Worm (Caenorhabditis elegans) whole organism, young adult: ENCODE results near the gene ZC262.13.

Source experiments
- B0019.2 ChIP-seq: fragments of 200-800 bp; sonication (Bioruptor generic); conservative IDR thresholded peaks from 2 replicates; pipeline ENCODE4 v1.3.6; 2022; ENCODE audit warnings: missing genetic modification reagents, missing genetic modification characterization, missing compliant biosample characterization
- B0336.3 ChIP-seq: fragments of 200-800 bp; sonication (Bioruptor generic); IDR thresholded peaks from 2 replicates; pipeline ENCODE4 v1.3.6; 2022; ENCODE audit warnings: missing genetic modification characterization, missing compliant biosample characterization
- C17E4.6 ChIP-seq: fragments of 200-800 bp; sonication (Bioruptor generic); IDR thresholded peaks from 2 replicates; pipeline ENCODE4 v1.3.6; 2022; ENCODE audit warnings: missing genetic modification reagents, missing genetic modification characterization, missing compliant biosample characterization
- D2030.7 ChIP-seq: fragments of 200-800 bp; sonication (Bioruptor generic); IDR thresholded peaks from 2 replicates; pipeline ENCODE4 v1.3.6; 2022; ENCODE audit warnings: missing genetic modification reagents, missing genetic modification characterization, missing compliant biosample characterization
- F33H1.4 ChIP-seq: fragments of 200-800 bp; sonication (Bioruptor generic); IDR thresholded peaks from 2 replicates; pipeline ENCODE4 v1.3.6; 2022; ENCODE audit warnings: missing genetic modification reagents, missing genetic modification characterization, missing compliant biosample characterization
- F49E8.2 ChIP-seq: sonication (generic microtip); optimal IDR thresholded peaks from 3 replicates; lab custom pipeline; 2017; ENCODE audit warnings: missing genetic modification characterization, mild to moderate bottlenecking, missing compliant biosample characterization, antibody characterized with exemption, moderate library complexity; ENCODE audit not compliant: insufficient read depth
- K11D2.4 ChIP-seq: fragments of 200-800 bp; sonication (Bioruptor generic); IDR thresholded peaks from 2 replicates; pipeline ENCODE4 v1.3.6; 2022; ENCODE audit warnings: missing genetic modification reagents, missing genetic modification characterization, missing compliant biosample characterization
- K12H6.12 ChIP-seq: fragments of 200-800 bp; sonication (Bioruptor generic); optimal IDR thresholded peaks from 2 replicates; lab custom pipeline; 2018; ENCODE audit warnings: mild to moderate bottlenecking, missing genetic modification characterization, missing compliant biosample characterization
- T07F8.4 ChIP-seq: sonication (generic microtip); optimal IDR thresholded peaks from 2 replicates; lab custom pipeline; 2016; ENCODE audit warnings: mild to moderate bottlenecking, missing genetic modification characterization, moderate library complexity, missing compliant biosample characterization
- Y95B8A.8 ChIP-seq: fragments of 200-800 bp; sonication (Bioruptor generic); IDR thresholded peaks from 2 replicates; pipeline ENCODE4 v1.3.6; 2022; ENCODE audit warnings: missing genetic modification reagents, missing genetic modification characterization, missing compliant biosample characterization
- atf-7 ChIP-seq: sonication (generic microtip); optimal IDR thresholded peaks from 2 replicates; lab custom pipeline; 2017; ENCODE audit warnings: mild to moderate bottlenecking, missing genetic modification characterization, missing compliant biosample characterization
- bed-2 ChIP-seq: fragments of 200-800 bp; sonication (Bioruptor generic); IDR thresholded peaks from 2 replicates; pipeline ENCODE4 v1.3.6; 2022; ENCODE audit warnings: missing genetic modification reagents, missing genetic modification characterization, missing compliant biosample characterization
- ccch-3 ChIP-seq: fragments of 200-800 bp; sonication (Bioruptor generic); optimal IDR thresholded peaks from 2 replicates; lab custom pipeline; 2018; ENCODE audit warnings: mild to moderate bottlenecking, missing genetic modification characterization, missing compliant biosample characterization
- cebp-2 ChIP-seq: fragments of 200-800 bp; sonication (Bioruptor generic); IDR thresholded peaks from 2 replicates; pipeline ENCODE4 v1.3.6; 2022; ENCODE audit warnings: missing genetic modification characterization, missing compliant biosample characterization
- ceh-58 ChIP-seq: fragments of 200-800 bp; sonication (Bioruptor generic); IDR thresholded peaks from 2 replicates; pipeline ENCODE4 v1.3.6; 2022; ENCODE audit warnings: missing genetic modification characterization, missing compliant biosample characterization
- dox-1 ChIP-seq: fragments of 200-800 bp; sonication (Bioruptor generic); IDR thresholded peaks from 2 replicates; pipeline ENCODE4 v1.3.6; 2022; ENCODE audit warnings: missing genetic modification reagents, missing genetic modification characterization, missing compliant biosample characterization
- dpff-1 ChIP-seq: sonication (generic microtip); optimal IDR thresholded peaks from 2 replicates; lab custom pipeline; 2017; ENCODE audit warnings: mild to moderate bottlenecking, missing genetic modification characterization, missing compliant biosample characterization
- egl-18 ChIP-seq: fragments of 200-800 bp; sonication (Bioruptor generic); IDR thresholded peaks from 2 replicates; pipeline ENCODE4 v1.3.6; 2022; ENCODE audit warnings: missing genetic modification reagents, missing genetic modification characterization, missing compliant biosample characterization
- egl-44 ChIP-seq: fragments of 200-800 bp; sonication (Bioruptor generic); IDR thresholded peaks from 2 replicates; pipeline ENCODE4 v1.3.6; 2022; ENCODE audit warnings: missing genetic modification reagents, missing genetic modification characterization, missing compliant biosample characterization
- ekl-4 ChIP-seq: fragments of 200-800 bp; sonication (Bioruptor generic); IDR thresholded peaks from 2 replicates; pipeline ENCODE4 v1.3.6; 2022; ENCODE audit warnings: missing genetic modification reagents, missing genetic modification characterization, missing compliant biosample characterization
- gei-17 ChIP-seq: fragments of 200-800 bp; sonication (Bioruptor generic); optimal IDR thresholded peaks from 2 replicates; lab custom pipeline; 2018; ENCODE audit warnings: mild to moderate bottlenecking, missing genetic modification characterization, missing compliant biosample characterization
- hlh-26 ChIP-seq: fragments of 200-800 bp; sonication (Bioruptor generic); conservative IDR thresholded peaks from 2 replicates; pipeline ENCODE4 v1.3.6; 2022; ENCODE audit warnings: missing genetic modification reagents, missing genetic modification characterization, missing compliant biosample characterization
- hmg-20 ChIP-seq: fragments of 200-800 bp; sonication (Bioruptor generic); IDR thresholded peaks from 2 replicates; pipeline ENCODE4 v1.3.6; 2022; ENCODE audit warnings: missing genetic modification reagents, missing genetic modification characterization, missing compliant biosample characterization
- hrde-1 ChIP-seq: sonication (generic microtip); optimal IDR thresholded peaks from 2 replicates; lab custom pipeline; 2016; ENCODE audit warnings: missing genetic modification characterization, mild to moderate bottlenecking, missing compliant biosample characterization, moderate library complexity, missing genotype, missing genetic modification reagents, borderline replicate concordance
- lag-1 ChIP-seq: fragments of 200-800 bp; sonication (Bioruptor generic); IDR thresholded peaks from 2 replicates; pipeline ENCODE4 v1.3.6; 2022; ENCODE audit warnings: missing genetic modification reagents, missing genetic modification characterization, missing compliant biosample characterization
- let-526 ChIP-seq: fragments of 200-800 bp; sonication (Bioruptor generic); IDR thresholded peaks from 2 replicates; pipeline ENCODE4 v1.3.6; 2022; ENCODE audit warnings: missing genetic modification reagents, missing genetic modification characterization, missing compliant biosample characterization
- lin-26 ChIP-seq: fragments of 200-800 bp; sonication (Bioruptor generic); IDR thresholded peaks from 2 replicates; pipeline ENCODE4 v1.3.6; 2022; ENCODE audit warnings: missing genetic modification reagents, missing genetic modification characterization, missing compliant biosample characterization
- lin-35 ChIP-seq, 3 experiments: fragments of 150-350 bp in 2 of 3; sonication (generic microtip) in 1 of 3; optimal IDR thresholded peaks; 2 replicates each; lab custom pipeline; 2014 to 2018; ENCODE audit warnings: missing biosample characterization in 3 of 3, missing genetic modification characterization in 3 of 3, missing genetic modification reagents in 3 of 3
- lin-54 ChIP-seq: fragments of 200-800 bp; sonication (Bioruptor generic); optimal IDR thresholded peaks from 2 replicates; lab custom pipeline; 2018; ENCODE audit warnings: mild to moderate bottlenecking, missing genetic modification characterization, missing compliant biosample characterization
- lir-1 ChIP-seq: fragments of 200-800 bp; sonication (Bioruptor generic); conservative IDR thresholded peaks from 2 replicates; pipeline ENCODE4 v1.3.6; 2022; ENCODE audit warnings: missing genetic modification reagents, missing genetic modification characterization, missing compliant biosample characterization
- lsl-1 ChIP-seq: fragments of 200-800 bp; sonication (Bioruptor generic); optimal IDR thresholded peaks from 2 replicates; lab custom pipeline; 2018; ENCODE audit warnings: mild to moderate bottlenecking, missing genetic modification characterization, moderate library complexity, missing compliant biosample characterization
- madf-10 ChIP-seq: sonication (generic microtip); optimal IDR thresholded peaks from 2 replicates; lab custom pipeline; 2016; ENCODE audit warnings: mild to moderate bottlenecking, missing genetic modification characterization, missing compliant biosample characterization
- madf-3 ChIP-seq: fragments of 200-800 bp; sonication (Bioruptor generic); IDR thresholded peaks from 2 replicates; pipeline ENCODE4 v1.3.6; 2022; ENCODE audit warnings: missing genetic modification reagents, missing genetic modification characterization, missing compliant biosample characterization
- madf-8 ChIP-seq: fragments of 200-800 bp; sonication (Bioruptor generic); conservative IDR thresholded peaks from 2 replicates; pipeline ENCODE4 v1.3.6; 2022; ENCODE audit warnings: missing genetic modification reagents, missing genetic modification characterization, missing compliant biosample characterization
- mcd-1 ChIP-seq: fragments of 200-800 bp; sonication (Bioruptor generic); IDR thresholded peaks from 2 replicates; pipeline ENCODE4 v1.3.6; 2022; ENCODE audit warnings: missing genetic modification reagents, missing genetic modification characterization, missing compliant biosample characterization
- mel-28 ChIP-seq: sonication (generic microtip); optimal IDR thresholded peaks from 2 replicates; lab custom pipeline; 2016; ENCODE audit warnings: borderline replicate concordance, mild to moderate bottlenecking, missing genetic modification characterization, missing compliant biosample characterization
- mes-4 ChIP-seq: sonication (generic microtip); optimal IDR thresholded peaks from 2 replicates; lab custom pipeline; 2016; ENCODE audit warnings: missing genotype, missing genetic modification characterization, missing compliant biosample characterization
- nfyb-1 ChIP-seq: fragments of 200-800 bp; sonication (Bioruptor generic); IDR thresholded peaks from 2 replicates; pipeline ENCODE4 v1.3.6; 2022; ENCODE audit warnings: missing genetic modification reagents, missing genetic modification characterization, missing compliant biosample characterization
- nhr-120 ChIP-seq: fragments of 200-800 bp; sonication (Bioruptor generic); IDR thresholded peaks from 2 replicates; pipeline ENCODE4 v1.3.6; 2022; ENCODE audit warnings: missing genetic modification characterization, missing compliant biosample characterization
- pbrm-1 ChIP-seq: fragments of 200-800 bp; sonication (Bioruptor generic); IDR thresholded peaks from 2 replicates; pipeline ENCODE4 v1.3.6; 2022; ENCODE audit warnings: missing genetic modification reagents, missing genetic modification characterization, missing compliant biosample characterization
- rcor-1 ChIP-seq: fragments of 200-800 bp; sonication (Bioruptor generic); IDR thresholded peaks from 2 replicates; pipeline ENCODE4 v1.3.6; 2022; ENCODE audit warnings: missing genetic modification reagents, missing genetic modification characterization, missing compliant biosample characterization
- rec-8 ChIP-seq, 2 experiments: sonication (generic microtip); optimal IDR thresholded peaks; 2 replicates each; lab custom pipeline; 2016; ENCODE audit warnings: mild to moderate bottlenecking in 2 of 2, missing genetic modification characterization in 2 of 2, missing genetic modification reagents in 2 of 2, missing genotype in 2 of 2, missing biosample characterization in 1 of 2, missing compliant biosample characterization in 1 of 2, moderate library complexity in 1 of 2
- repo-1 ChIP-seq: sonication (generic microtip); optimal IDR thresholded peaks from 2 replicates; lab custom pipeline; 2017; ENCODE audit warnings: mild to moderate bottlenecking, missing genetic modification characterization, missing compliant biosample characterization
- snpc-1.3 ChIP-seq: sonication (generic microtip); optimal IDR thresholded peaks from 2 replicates; lab custom pipeline; 2017; ENCODE audit warnings: missing genetic modification characterization, mild to moderate bottlenecking, missing compliant biosample characterization, antibody characterized with exemption, moderate library complexity, missing genotype, missing genetic modification reagents; ENCODE audit not compliant: insufficient read depth
- tbx-9 ChIP-seq: sonication (generic microtip); optimal IDR thresholded peaks from 2 replicates; lab custom pipeline; 2016; ENCODE audit warnings: borderline replicate concordance, missing genetic modification characterization, inconsistent platforms, missing compliant biosample characterization
- ztf-22 ChIP-seq: fragments of 200-800 bp; sonication (Bioruptor generic); optimal IDR thresholded peaks from 2 replicates; lab custom pipeline; 2018; ENCODE audit warnings: mild to moderate bottlenecking, missing genetic modification characterization, moderate library complexity, missing compliant biosample characterization
- ztf-26 ChIP-seq: sonication (generic microtip); optimal IDR thresholded peaks from 2 replicates; lab custom pipeline; 2017; ENCODE audit warnings: missing genetic modification characterization, missing compliant biosample characterization
- ztf-28 ChIP-seq: fragments of 200-800 bp; sonication (Bioruptor generic); IDR thresholded peaks from 2 replicates; pipeline ENCODE4 v1.3.6; 2022; ENCODE audit warnings: missing genetic modification reagents, missing genetic modification characterization, missing compliant biosample characterization

The ZC262.13 gene

ce11 chrIII:8356407-8356881 is 30.4 kb downstream of the ZC262.13 start (continued):
- TF ChIP-seq madf-8 (GFP tag; lab: Robert Waterston, UW) = no peak
- peak; percentile 8 for TF ChIP-seq gei-17 (GFP tag; lab: Kevin White, UChicago)
- peak; percentile 65; the same call in 1 of the 2 replicates for TF ChIP-seq ekl-4
- peak; percentile 44 for TF ChIP-seq ztf-26 (tag; lab: Kevin White, UChicago)
- no peak for TF ChIP-seq egl-18 (GFP tag; lab: Robert Waterston, UW)
- TF ChIP-seq lin-35 (GFP tag; optimal IDR thresholded peaks at IDR 0.05; lab: Kevin White, UChicago) = peak in 1 of 3 experiments; percentile 50
- no peak for TF ChIP-seq ztf-22
- TF ChIP-seq lag-1 (GFP tag; lab: Robert Waterston, UW) = no peak
- no peak for TF ChIP-seq let-526 (GFP tag; lab: Robert Waterston, UW)
- TF ChIP-seq madf-3 (GFP tag; lab: Robert Waterston, UW) = no peak
- TF ChIP-seq mes-4 = no peak
- TF ChIP-seq Y95B8A.8 (GFP tag; lab: Robert Waterston, UW) = no peak
- peak; percentile 73 for TF ChIP-seq K12H6.12 (tag; lab: Kevin White, UChicago)
- TF ChIP-seq ztf-28 = no peak
- no peak for TF ChIP-seq D2030.7 (GFP tag; lab: Robert Waterston, UW)
- peak; percentile 22; the same call in 1 of the 2 replicates for TF ChIP-seq F33H1.4
- TF ChIP-seq dox-1 = peak; percentile 59
- no peak for TF ChIP-seq ccch-3 (GFP tag; lab: Kevin White, UChicago)
- no peak for TF ChIP-seq rec-8 (tag; optimal IDR thresholded peaks at IDR 0.05; lab: Kevin White, UChicago)
- TF ChIP-seq atf-7 = no peak
- peak; percentile 34 for TF ChIP-seq repo-1 (tag; lab: Kevin White, UChicago)
- TF ChIP-seq tbx-9 (tag; lab: Kevin White, UChicago) = no peak
- no peak for TF ChIP-seq B0019.2 (GFP tag; lab: Robert Waterston, UW)
- no peak for TF ChIP-seq dpff-1
- no peak for TF ChIP-seq lir-1
- TF ChIP-seq T07F8.4 = no peak
- no peak for TF ChIP-seq hlh-26 (GFP tag; lab: Robert Waterston, UW)
- no peak for TF ChIP-seq nhr-120 (GFP tag; lab: Robert Waterston, UW)
- no peak for TF ChIP-seq F49E8.2 (tag; lab: Kevin White, UChicago)
- TF ChIP-seq bed-2 (GFP tag; lab: Robert Waterston, UW) = no peak
- peak; percentile 62; the same call in 1 of the 2 replicates for TF ChIP-seq B0336.3 (GFP tag; lab: Robert Waterston, UW)
- no peak for TF ChIP-seq lin-26

- TF ChIP-seq egl-44 (GFP tag; lab: Robert Waterston, UW) (no peak), lin-54 (GFP tag; lab: Kevin White, UChicago) (peak; percentile 81), rcor-1 (peak; percentile 55), K11D2.4 (GFP tag; lab: Robert Waterston, UW) (no peak), K12H6.12 (tag; lab: Kevin White, UChicago) (no peak), madf-10 (tag; lab: Kevin White, UChicago) (no peak), B0336.3 (GFP tag; lab: Robert Waterston, UW) (0 out of 2 replicates have a peak, but pooled peaks have one; percentile 32), snpc-1.3 (tag; lab: Kevin White, UChicago) (peak; percentile 58), pbrm-1 (GFP tag; lab: Robert Waterston, UW) (0 out of 2 replicates have a peak, but pooled peaks have one; percentile 34), hmg-20 (GFP tag; lab: Robert Waterston, UW) (no peak), mcd-1 (GFP tag; lab: Robert Waterston, UW) (peak; percentile 50; the same call in 1 of the 2 replicates), nfyb-1 (GFP tag; lab: Robert Waterston, UW) (peak; percentile 67; the same call in 1 of the 2 replicates), madf-8 (GFP tag; lab: Robert Waterston, UW) (peak; percentile 52), C17E4.6 (GFP tag; lab: Robert Waterston, UW) (no peak), mel-28 (tag; lab: Kevin White, UChicago) (no peak), cebp-2 (GFP tag; lab: Robert Waterston, UW) (no peak), let-526 (GFP tag; lab: Robert Waterston, UW) (no peak), ceh-58 (GFP tag; lab: Robert Waterston, UW) (no peak), lsl-1 (GFP tag; lab: Kevin White, UChicago) (peak; percentile 94), hrde-1 (tag; lab: Kevin White, UChicago) (no peak)
Observed at ce11 chrIII:8358213-8358672, 32.2 kb downstream of the ZC262.13 start, which contains the start of the genes R05D3.8 and rfp-1. Gene R05D3.8 (minus strand): TSS chrIII:8358327. Gene rfp-1 (plus strand): TSS chrIII:8358622.
